Worm (Caenorhabditis elegans) whole organism, late embryonic: ENCODE data around the gene mct-4.
A peak's percentile ranks its signal among the peaks of the same experiment; 100 is the strongest.

ENCODE experiments used
- T23F11.4 ChIP-seq: fragments of 200-800 bp; sonication (Bioruptor generic); optimal IDR thresholded peaks from 2 replicates; lab custom pipeline; 2018; ENCODE audit warnings: mild to moderate bottlenecking, missing genetic modification characterization, missing compliant biosample characterization
- ahr-1 ChIP-seq: sonication (generic microtip); optimal IDR thresholded peaks from 2 replicates; lab custom pipeline; 2016; ENCODE audit warnings: missing genetic modification characterization, missing compliant biosample characterization
- ceh-31 ChIP-seq: sonication (generic microtip); optimal IDR thresholded peaks from 2 replicates; lab custom pipeline; 2016; ENCODE audit warnings: missing genetic modification characterization, missing compliant biosample characterization
- ceh-34 ChIP-seq: sonication (generic microtip); optimal IDR thresholded peaks from 2 replicates; lab custom pipeline; 2016; ENCODE audit warnings: mild to moderate bottlenecking, missing genetic modification characterization, missing compliant biosample characterization
- ceh-6 ChIP-seq: fragments of 200-800 bp; sonication (Bioruptor generic); optimal IDR thresholded peaks from 2 replicates; lab custom pipeline; 2018; ENCODE audit warnings: mild to moderate bottlenecking, missing genetic modification characterization, missing compliant biosample characterization
- ceh-9 ChIP-seq: sonication (generic microtip); optimal IDR thresholded peaks from 2 replicates; lab custom pipeline; 2016; ENCODE audit warnings: mild to moderate bottlenecking, missing genetic modification characterization, inconsistent platforms, missing compliant biosample characterization
- che-1 ChIP-seq: sonication (generic microtip); optimal IDR thresholded peaks from 2 replicates; lab custom pipeline; 2016; ENCODE audit warnings: mild to moderate bottlenecking, missing genetic modification characterization, missing compliant biosample characterization
- dmd-4 ChIP-seq: sonication (generic microtip); optimal IDR thresholded peaks from 2 replicates; lab custom pipeline; 2016; ENCODE audit warnings: borderline replicate concordance, missing genetic modification characterization, missing compliant biosample characterization
- dve-1 ChIP-seq: sonication (generic microtip); optimal IDR thresholded peaks from 2 replicates; lab custom pipeline; 2017; ENCODE audit warnings: antibody characterized with exemption, mild to moderate bottlenecking, missing genetic modification characterization, missing compliant biosample characterization
- elt-2 ChIP-seq: sonication (generic microtip); optimal IDR thresholded peaks from 2 replicates; lab custom pipeline; 2016; ENCODE audit warnings: missing genetic modification reagents, missing genetic modification characterization, missing compliant biosample characterization
- elt-4 ChIP-seq: sonication (generic microtip); optimal IDR thresholded peaks from 2 replicates; lab custom pipeline; 2016; ENCODE audit warnings: missing genetic modification characterization, missing compliant biosample characterization
- ets-4 ChIP-seq: sonication (generic microtip); optimal IDR thresholded peaks from 2 replicates; lab custom pipeline; 2016; ENCODE audit warnings: missing genetic modification characterization, missing compliant biosample characterization
- fax-1 ChIP-seq: sonication (generic microtip); optimal IDR thresholded peaks from 2 replicates; lab custom pipeline; 2016; ENCODE audit warnings: missing genotype, missing genetic modification characterization, missing compliant biosample characterization
- fkh-10 ChIP-seq: fragments of 150-350 bp; optimal IDR thresholded peaks from 2 replicates; lab custom pipeline; 2014; ENCODE audit warnings: missing biosample characterization, missing genetic modification reagents, missing genetic modification characterization
- fkh-6 ChIP-seq: sonication (generic microtip); optimal IDR thresholded peaks from 2 replicates; lab custom pipeline; 2016; ENCODE audit warnings: missing genetic modification characterization, missing compliant biosample characterization
- hlh-13 ChIP-seq: fragments of 200-800 bp; sonication (Bioruptor generic); optimal IDR thresholded peaks from 2 replicates; lab custom pipeline; 2018; ENCODE audit warnings: mild to moderate bottlenecking, missing genetic modification characterization, missing compliant biosample characterization
- hlh-15 ChIP-seq: sonication (generic microtip); optimal IDR thresholded peaks from 2 replicates; lab custom pipeline; 2016; ENCODE audit warnings: missing genetic modification characterization, missing compliant biosample characterization
- hlh-6 ChIP-seq: sonication (generic microtip); optimal IDR thresholded peaks from 2 replicates; lab custom pipeline; 2016; ENCODE audit warnings: missing genotype, missing genetic modification characterization, missing compliant biosample characterization
- lim-6 ChIP-seq: sonication (generic microtip); optimal IDR thresholded peaks from 2 replicates; lab custom pipeline; 2016; ENCODE audit warnings: missing genetic modification characterization, missing compliant biosample characterization
- mec-3 ChIP-seq: sonication (generic microtip); optimal IDR thresholded peaks from 2 replicates; lab custom pipeline; 2016; ENCODE audit warnings: borderline replicate concordance, missing genetic modification characterization, missing compliant biosample characterization
- nfya-1 ChIP-seq: sonication (generic microtip); optimal IDR thresholded peaks from 2 replicates; lab custom pipeline; 2017; ENCODE audit warnings: missing genetic modification characterization, mild to moderate bottlenecking, missing compliant biosample characterization, antibody characterized with exemption, moderate library complexity
- npax-4 ChIP-seq: sonication (generic microtip); optimal IDR thresholded peaks from 2 replicates; lab custom pipeline; 2016; ENCODE audit warnings: missing genetic modification characterization, missing compliant biosample characterization
- pag-3 ChIP-seq: sonication (generic microtip); optimal IDR thresholded peaks from 2 replicates; lab custom pipeline; 2016; ENCODE audit warnings: missing compliant biosample characterization, missing genetic modification characterization, borderline replicate concordance
- pax-1 ChIP-seq: fragments of 150-350 bp; optimal IDR thresholded peaks from 2 replicates; lab custom pipeline; 2014; ENCODE audit warnings: missing biosample characterization, missing genetic modification characterization
- pha-4 ChIP-seq: fragments of 150-350 bp; optimal IDR thresholded peaks from 2 replicates; lab custom pipeline; 2018; ENCODE audit warnings: missing biosample characterization, missing genetic modification reagents, missing genetic modification characterization
- pqm-1 ChIP-seq: sonication (generic microtip); optimal IDR thresholded peaks from 2 replicates; lab custom pipeline; 2016; ENCODE audit warnings: missing genetic modification characterization, missing compliant biosample characterization
- ref-2 ChIP-seq: sonication (generic microtip); optimal IDR thresholded peaks from 2 replicates; lab custom pipeline; 2016; ENCODE audit warnings: missing genetic modification characterization, missing compliant biosample characterization
- rnt-1 ChIP-seq: sonication (generic microtip); optimal IDR thresholded peaks from 2 replicates; lab custom pipeline; 2016; ENCODE audit warnings: missing genetic modification characterization, missing compliant biosample characterization
- sdc-2 ChIP-seq: sonication (generic microtip); optimal IDR thresholded peaks from 2 replicates; lab custom pipeline; 2016; ENCODE audit warnings: missing genotype, missing genetic modification characterization, missing compliant biosample characterization
- syd-9 ChIP-seq: sonication (generic microtip); optimal IDR thresholded peaks from 2 replicates; lab custom pipeline; 2016; ENCODE audit warnings: mild to moderate bottlenecking, missing genetic modification characterization, moderate library complexity, missing compliant biosample characterization
- ttx-3 ChIP-seq: sonication (generic microtip); optimal IDR thresholded peaks from 2 replicates; lab custom pipeline; 2016; ENCODE audit warnings: missing genetic modification reagents, missing genetic modification characterization, missing compliant biosample characterization
- unc-42 ChIP-seq: sonication (generic microtip); optimal IDR thresholded peaks from 2 replicates; lab custom pipeline; 2016; ENCODE audit warnings: missing genotype, missing genetic modification characterization, missing compliant biosample characterization
- unc-55 ChIP-seq: sonication (generic microtip); optimal IDR thresholded peaks from 2 replicates; lab custom pipeline; 2017; ENCODE audit warnings: missing biosample characterization, missing genetic modification reagents, missing genetic modification characterization
- zip-5 ChIP-seq: sonication (generic microtip); optimal IDR thresholded peaks from 2 replicates; lab custom pipeline; 2016; ENCODE audit warnings: missing genetic modification characterization, missing compliant biosample characterization

Gene mct-4

DNA sequence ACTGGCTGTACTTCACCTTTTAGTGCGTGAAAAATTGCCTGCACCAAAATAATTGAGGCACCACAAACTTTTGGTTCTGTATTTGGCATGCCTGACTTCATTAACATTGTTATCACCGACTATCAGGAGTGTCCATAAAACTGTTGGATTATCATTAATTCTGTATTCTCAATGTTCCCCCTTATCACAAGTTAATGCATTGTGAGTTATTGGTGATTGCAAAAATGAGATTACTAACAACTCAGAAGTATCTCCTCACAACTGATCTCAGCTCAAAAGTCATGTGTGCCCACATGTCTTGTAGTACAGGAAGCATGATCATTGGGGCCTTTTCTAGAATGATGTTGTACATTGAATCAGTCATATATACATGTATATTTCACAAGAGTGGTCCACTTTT is 43.9 kb downstream of the mct-4 start, which contains the start of gene arrd-23:
TSS of gene arrd-23 (plus strand) at position 301 of the 400 bp plus-strand sequence.
- TF ChIP-seq elt-2 (peak; percentile 80), fkh-6 (tag; lab: Kevin White, UChicago) (no peak)

DNA sequence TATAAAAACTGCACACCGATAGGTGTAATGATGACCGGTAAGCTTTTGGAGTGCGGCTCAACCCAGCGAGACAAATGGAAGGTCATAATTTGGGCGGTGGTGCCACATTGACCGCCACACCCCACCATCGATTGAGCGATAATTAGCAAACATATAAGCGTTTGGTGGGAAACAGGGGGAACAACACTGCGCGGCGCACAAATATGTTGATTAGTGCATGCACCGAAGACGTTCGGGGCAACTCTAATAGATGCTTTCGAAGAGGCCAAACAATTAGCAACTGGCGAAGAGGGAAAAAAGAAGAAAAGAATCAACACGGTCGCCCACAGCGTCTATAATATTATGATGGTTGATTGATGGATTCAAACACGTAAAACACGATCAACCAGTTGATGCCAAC is 48.2 kb downstream of the mct-4 start:
- TF ChIP-seq pqm-1 (tag; lab: Kevin White, UChicago) (no peak), ets-4 (no peak), ref-2 (tag; lab: Kevin White, UChicago) (peak; percentile 12), zip-5 (tag; lab: Kevin White, UChicago) (no peak), elt-2 (no peak), mec-3 (no peak), nfya-1 (tag; lab: Kevin White, UChicago) (no peak), dve-1 (tag; lab: Kevin White, UChicago) (no peak), pag-3 (tag; lab: Kevin White, UChicago) (no peak), ceh-31 (tag; lab: Kevin White, UChicago) (peak; percentile 21), elt-4 (tag; lab: Kevin White, UChicago) (no peak), ttx-3 (tag; lab: Kevin White, UChicago) (no peak), unc-42 (tag; lab: Kevin White, UChicago) (peak; percentile 7), dmd-4 (tag; lab: Kevin White, UChicago) (no peak), fax-1 (tag; lab: Kevin White, UChicago) (no peak)

DNA sequence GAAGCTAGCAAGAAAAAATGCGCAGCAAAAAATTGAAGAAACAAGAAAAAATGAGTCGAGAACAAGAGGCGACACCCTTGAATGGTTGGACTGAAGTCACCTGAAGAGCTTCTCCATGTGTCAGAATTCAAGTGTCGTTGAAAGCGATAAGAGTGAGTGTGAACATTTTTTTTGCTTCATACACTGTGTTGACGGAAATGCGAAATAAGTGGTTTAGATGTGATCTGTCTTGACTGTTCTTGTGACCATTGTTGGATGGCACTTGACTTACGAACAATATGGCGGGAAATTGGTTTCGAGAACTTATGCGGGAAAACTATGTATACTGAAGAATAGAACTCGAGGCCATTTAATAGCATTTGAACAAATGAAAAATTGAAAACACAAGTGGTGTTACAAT is 49.6 kb downstream of the mct-4 start:
- TF ChIP-seq ceh-9, result no peak
- TF ChIP-seq hlh-13 (GFP tag; lab: Kevin White, UChicago), result no peak
- TF ChIP-seq pag-3 (tag; lab: Kevin White, UChicago), result no peak
- TF ChIP-seq fax-1 (tag; lab: Kevin White, UChicago), result no peak
- no peak for TF ChIP-seq pha-4

DNA sequence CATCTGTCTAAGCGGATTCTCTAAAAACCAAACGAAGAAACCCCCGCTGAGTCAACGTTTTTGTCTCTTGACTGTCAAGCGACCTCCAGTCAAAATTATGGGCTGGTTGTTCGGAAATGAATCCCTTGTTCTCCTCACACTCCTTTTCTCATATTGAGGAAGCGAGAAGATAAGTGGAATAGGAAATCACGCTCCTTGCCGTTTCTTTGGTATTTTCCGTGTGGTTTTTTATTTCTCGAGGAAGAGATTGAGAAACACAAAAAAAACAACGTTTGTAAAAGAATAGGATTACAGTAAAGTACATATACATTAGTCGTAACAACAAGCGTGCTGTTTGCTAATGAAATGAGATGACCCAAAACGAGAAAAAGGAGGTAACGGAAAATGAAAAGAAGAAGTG is 52.7 kb downstream of the mct-4 start, which contains the start of gene tsp-14:
TSS of gene tsp-14 (minus strand) at position 62 of the 400 bp plus-strand sequence.
- TF ChIP-seq che-1 (tag; lab: Kevin White, UChicago) (no peak), lim-6 (tag; lab: Kevin White, UChicago) (no peak), elt-2 (no peak), fkh-10 (GFP tag; lab: Kevin White, UChicago) (no peak), sdc-2 (tag; lab: Kevin White, UChicago) (no peak), pax-1 (no peak), ceh-6 (GFP tag; lab: Kevin White, UChicago) (no peak), hlh-15 (tag; lab: Kevin White, UChicago) (no peak), rnt-1 (tag; lab: Kevin White, UChicago) (no peak), syd-9 (no peak), hlh-6 (tag; lab: Kevin White, UChicago) (no peak)

DNA sequence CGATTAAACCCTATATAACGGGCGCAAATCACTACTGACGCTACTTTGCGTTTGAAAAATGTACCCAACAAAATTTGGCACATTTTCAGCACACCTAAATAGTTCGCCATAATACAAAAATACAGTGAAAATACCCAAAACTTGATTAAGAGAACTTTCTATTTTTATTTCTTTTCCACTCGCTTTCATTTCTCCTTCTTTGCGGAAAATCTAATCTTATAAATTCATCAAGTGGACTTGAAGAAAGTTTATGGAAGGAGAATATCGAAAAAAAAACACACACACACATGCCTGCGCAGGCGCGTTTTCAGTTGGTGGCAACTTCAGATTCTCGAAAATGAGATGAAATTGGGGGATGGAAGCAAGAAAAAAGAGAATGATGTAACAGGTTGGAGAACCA is 54.3 kb downstream of the mct-4 start:
- no peak for TF ChIP-seq fkh-10 (GFP tag; lab: Kevin White, UChicago)
- no peak for TF ChIP-seq che-1 (tag; lab: Kevin White, UChicago)
- no peak for TF ChIP-seq syd-9
- TF ChIP-seq npax-4 (tag; lab: Kevin White, UChicago), result no peak
- no peak for TF ChIP-seq pax-1
- no peak for TF ChIP-seq pqm-1 (tag; lab: Kevin White, UChicago)
- TF ChIP-seq unc-55, result no peak
- TF ChIP-seq ceh-34 (tag; lab: Kevin White, UChicago), result no peak
- TF ChIP-seq ref-2 (tag; lab: Kevin White, UChicago), result no peak
- no peak for TF ChIP-seq ahr-1
- no peak for TF ChIP-seq T23F11.4
- TF ChIP-seq unc-42 (tag; lab: Kevin White, UChicago), result no peak
